Fruit fly (Drosophila melanogaster) whole organism, pupa: Measurements from ENCODE around the gene CG1542.

Source experiments
- CG10348 ChIP-seq: fragments of 200-800 bp; sonication (Bioruptor generic); IDR thresholded peaks from 2 replicates; pipeline ENCODE4 v1.3.6; 2022; ENCODE audit warnings: missing biosample characterization, missing genetic modification characterization
- CG12605 ChIP-seq: fragments of 200-800 bp; sonication (Bioruptor generic); IDR thresholded peaks from 2 replicates; pipeline ENCODE4 v1.3.6; 2022; ENCODE audit warnings: missing biosample characterization, missing genetic modification characterization
- CG17806 ChIP-seq: fragments of 200-800 bp; sonication (Bioruptor generic); optimal IDR thresholded peaks from 2 replicates; lab custom pipeline; 2018; ENCODE audit warnings: missing biosample characterization, mild to moderate bottlenecking, missing genetic modification characterization, moderate library complexity
- CG4496 ChIP-seq: fragments of 200-800 bp; sonication (Bioruptor generic); IDR thresholded peaks from 3 replicates; pipeline ENCODE4 v1.3.6; 2022; ENCODE audit warnings: missing biosample characterization, missing genetic modification characterization
- D1 ChIP-seq: fragments of 200-800 bp; sonication (Bioruptor generic); optimal IDR thresholded peaks from 2 replicates; lab custom pipeline; 2018; ENCODE audit warnings: missing biosample characterization, mild to moderate bottlenecking, missing genetic modification characterization, moderate library complexity
- EcR ChIP-seq: fragments of 200-800 bp; sonication (Bioruptor generic); optimal IDR thresholded peaks from 3 replicates; lab custom pipeline; 2019; ENCODE audit warnings: missing biosample characterization, missing genetic modification characterization, mild to moderate bottlenecking, moderate library complexity, missing genetic modification reagents
- Pif1A ChIP-seq: fragments of 200-800 bp; sonication (Bioruptor generic); optimal IDR thresholded peaks from 3 replicates; lab custom pipeline; 2016; ENCODE audit warnings: missing biosample characterization, missing genetic modification characterization

DNA sequence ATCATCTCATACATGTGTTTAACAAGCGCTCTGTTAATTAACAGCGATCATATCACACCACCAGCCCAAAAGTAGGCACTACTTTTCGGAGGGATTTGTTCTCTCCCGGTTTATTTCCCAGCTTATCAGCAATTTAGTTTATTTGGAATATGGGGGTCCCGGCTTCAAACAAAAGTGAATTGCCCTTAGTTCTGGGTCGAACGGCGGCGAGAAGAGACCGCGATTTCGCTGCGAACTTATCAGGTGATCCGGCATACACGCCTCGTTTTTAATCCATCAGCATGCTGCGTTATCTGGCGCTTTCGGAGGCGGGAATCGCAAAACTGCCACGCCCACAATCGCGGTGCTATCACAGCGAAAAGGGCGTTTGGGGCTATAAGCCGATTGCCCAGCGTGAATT lies 16.5 kb upstream of the CG1542 start, which contains the start of gene CG1544:
- TF ChIP-seq Pif1A (no peak), CG4496 (GFP tag; lab: Robert Waterston, UW) (no peak), CG10348 (GFP tag; lab: Robert Waterston, UW) (no peak), CG17806 (no peak), CG12605 (GFP tag; lab: Robert Waterston, UW) (no peak), D1 (tag; lab: Kevin White, UChicago) (no peak), EcR (GFP tag; lab: Kevin White, UChicago) (peak; percentile 40)
